Worm (Caenorhabditis elegans) whole organism, young adult: ENCODE data around the gene C50H2.7.

Source experiments
- lin-54 ChIP-seq: fragments of 200-800 bp; sonication (Bioruptor generic); optimal IDR thresholded peaks from 2 replicates; lab custom pipeline; 2018; ENCODE audit warnings: mild to moderate bottlenecking, missing genetic modification characterization, missing compliant biosample characterization
- nfya-1 ChIP-seq: sonication (generic microtip); optimal IDR thresholded peaks from 2 replicates; lab custom pipeline; 2017; ENCODE audit warnings: antibody characterized with exemption, missing compliant biosample characterization, missing genetic modification characterization, borderline replicate concordance; ENCODE audit not compliant: insufficient read depth
- pha-4 ChIP-seq: fragments of 150-350 bp; sonication (generic microtip); optimal IDR thresholded peaks from 2 replicates; lab custom pipeline; 2014; ENCODE audit warnings: missing biosample characterization, missing genetic modification reagents, missing genetic modification characterization
- ztf-22 ChIP-seq: fragments of 200-800 bp; sonication (Bioruptor generic); optimal IDR thresholded peaks from 2 replicates; lab custom pipeline; 2018; ENCODE audit warnings: mild to moderate bottlenecking, missing genetic modification characterization, moderate library complexity, missing compliant biosample characterization
- ztf-3 ChIP-seq: fragments of 200-800 bp; sonication (Bioruptor generic); optimal IDR thresholded peaks from 2 replicates; lab custom pipeline; 2018; ENCODE audit warnings: mild to moderate bottlenecking, missing genetic modification characterization, missing compliant biosample characterization

ce11 chrV:9962916-9963315, 40.3 kb downstream of the C50H2.7 start:
- TF ChIP-seq ztf-3: no peak
- no peak for TF ChIP-seq nfya-1 (tag; lab: Kevin White, UChicago)
- TF ChIP-seq lin-54: no peak
- TF ChIP-seq ztf-22 (GFP tag; lab: Kevin White, UChicago): no peak
- TF ChIP-seq pha-4 (tag; lab: Kevin White, UChicago): no peak
